Fruit fly (Drosophila melanogaster): ENCODE data around the gene CG15042.

CG15042 gene

dm6 chrX:18506639-18507528 is 21.2 kb downstream of the CG15042 start:
- TF ChIP-seq noc (tag; optimal IDR thresholded peaks at IDR 0.05) = no peak

dm6 chrX:18504948-18505597 is 23.0 kb downstream of the CG15042 start, which contains the start of gene Wnt5:
Wnt5 (minus strand) TSS chrX:18505405.
- no peak for TF ChIP-seq noc (tag; optimal IDR thresholded peaks at IDR 0.05)

dm6 chrX:18499679-18500187 is 28.3 kb downstream of the CG15042 start, which contains the start of the genes Pgant7 and Xrcc2:
Pgant7 (minus strand) TSS chrX:18499986.
Xrcc2 (plus strand) TSS chrX:18500127.
- no peak for TF ChIP-seq noc (tag; optimal IDR thresholded peaks at IDR 0.05)

dm6 chrX:18494165-18494740 is 33.8 kb downstream of the CG15042 start, which contains the start of gene CG15043:
CG15043 (minus strand) TSS chrX:18494168.
- peak; percentile 62 for TF ChIP-seq noc (tag; optimal IDR thresholded peaks at IDR 0.05)

- TF ChIP-seq noc (tag; optimal IDR thresholded peaks at IDR 0.05) = no peak
Measured at dm6 chrX:18491941-18492340, 36.1 kb downstream of the CG15042 start, which contains the start of gene CG15044. CG15044 (minus strand) TSS chrX:18492006.

dm6 chrX:18489509-18489908 is 38.6 kb downstream of the CG15042 start, which contains the start of gene CG15046:
CG15046 (minus strand) TSS chrX:18489620.
- TF ChIP-seq noc (tag; optimal IDR thresholded peaks at IDR 0.05) = no peak

- no peak for TF ChIP-seq noc (tag; optimal IDR thresholded peaks at IDR 0.05)
Measured at dm6 chrX:18486356-18487059, 41.6 kb downstream of the CG15042 start, which contains the start of gene psh. psh (minus strand) TSS chrX:18486921.

dm6 chrX:18483261-18484218 is 44.5 kb downstream of the CG15042 start, which contains the start of gene Hayan:
Hayan (minus strand) TSS chrX:18483772.
- TF ChIP-seq noc (tag; optimal IDR thresholded peaks at IDR 0.05) = no peak

- no peak for TF ChIP-seq noc (tag; optimal IDR thresholded peaks at IDR 0.05)
Measured at dm6 chrX:18482537-18482936, 45.5 kb downstream of the CG15042 start.

- TF ChIP-seq noc (tag; optimal IDR thresholded peaks at IDR 0.05) = no peak
Measured at dm6 chrX:18479307-18480134, 48.5 kb downstream of the CG15042 start, which contains the start of gene CG32547. CG32547 (minus strand) TSS chrX:18479487.

Data from whole organism, larva.